Worm (Caenorhabditis elegans) whole organism, midembryonic: ENCODE measurements around the gene BE0003N10.1.

ENCODE experiments used
- T22C8.4 ChIP-seq: fragments of 200-800 bp; sonication (Bioruptor generic); IDR thresholded peaks from 2 replicates; pipeline ENCODE4 v1.3.6; 2022; ENCODE audit warnings: missing genetic modification characterization, missing compliant biosample characterization
- cog-1 ChIP-seq: sonication (generic microtip); optimal IDR thresholded peaks from 2 replicates; lab custom pipeline; 2016; ENCODE audit warnings: missing genetic modification characterization, missing compliant biosample characterization
- flt-1 ChIP-seq: fragments of 200-800 bp; sonication (Bioruptor generic); IDR thresholded peaks from 2 replicates; pipeline ENCODE4 v1.3.6; 2022; ENCODE audit warnings: missing genetic modification characterization, missing compliant biosample characterization
- klf-2 ChIP-seq: fragments of 200-800 bp; sonication (Bioruptor generic); conservative IDR thresholded peaks from 2 replicates; pipeline ENCODE4 v1.3.6; 2022; ENCODE audit warnings: missing genetic modification reagents, missing genetic modification characterization, missing compliant biosample characterization
- ref-1 ChIP-seq: fragments of 200-800 bp; sonication (Bioruptor generic); conservative IDR thresholded peaks from 2 replicates; pipeline ENCODE4 v1.3.6; 2022; ENCODE audit warnings: missing genetic modification reagents, missing genetic modification characterization, missing compliant biosample characterization
- tab-1 ChIP-seq: fragments of 200-800 bp; sonication (Bioruptor generic); IDR thresholded peaks from 2 replicates; pipeline ENCODE4 v1.3.6; 2022; ENCODE audit warnings: missing genetic modification characterization, missing compliant biosample characterization
- ztf-29 ChIP-seq: fragments of 200-800 bp; sonication (Bioruptor generic); IDR thresholded peaks from 2 replicates; pipeline ENCODE4 v1.3.6; 2022; ENCODE audit warnings: missing genetic modification reagents, missing genetic modification characterization, missing compliant biosample characterization

- no peak for TF ChIP-seq ztf-29 (GFP tag; lab: Robert Waterston, UW)
- no peak for TF ChIP-seq cog-1
- TF ChIP-seq flt-1 (GFP tag; lab: Robert Waterston, UW): no peak
- no peak for TF ChIP-seq ref-1
- TF ChIP-seq tab-1 (GFP tag; lab: Robert Waterston, UW): no peak
- TF ChIP-seq klf-2 (GFP tag; lab: Robert Waterston, UW): no peak
- TF ChIP-seq T22C8.4 (GFP tag; lab: Robert Waterston, UW): no peak
These were observed 16.6 kb upstream of the BE0003N10.1 start, which contains the start of gene clc-23 for ce11 chrIII:1020732-1021131.
